Worm (Caenorhabditis elegans): ENCODE results near the gene F40G12.5.

DNA sequence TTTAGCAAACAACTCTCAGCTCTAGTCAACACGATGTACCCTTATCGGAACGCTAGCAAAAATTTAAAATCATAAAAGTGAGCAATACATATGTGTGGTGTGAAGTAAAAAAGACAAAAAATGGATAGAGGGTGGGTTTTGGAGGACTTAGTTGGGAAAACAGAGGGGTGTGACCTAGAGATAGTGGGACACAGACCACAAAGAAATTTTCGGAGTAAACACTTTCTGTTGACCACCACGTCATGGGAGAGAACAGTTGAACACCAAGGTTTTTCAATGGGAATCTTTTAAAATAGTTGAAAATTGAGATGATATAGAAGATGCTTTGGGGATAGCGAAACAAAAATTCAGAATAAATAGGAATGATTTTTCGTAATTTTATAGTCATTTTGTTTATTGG lies 46.6 kb upstream of the F40G12.5 start:
- no peak for TF ChIP-seq ama-1 (optimal IDR thresholded peaks at IDR 0.05)
- no peak for TF ChIP-seq ama-1 (GFP tag; optimal IDR thresholded peaks at IDR 0.05)
- TF ChIP-seq nhr-90 (tag; optimal IDR thresholded peaks at IDR 0.05): no peak
- TF ChIP-seq pha-4 (tag; optimal IDR thresholded peaks at IDR 0.05): no peak
- TF ChIP-seq ceh-27 (GFP tag; optimal IDR thresholded peaks at IDR 0.05): no peak
- no peak for TF ChIP-seq C17E4.6 (GFP tag; IDR thresholded peaks at IDR 0.05)
- no peak for TF ChIP-seq chd-7 (tag; optimal IDR thresholded peaks at IDR 0.05)
- no peak for TF ChIP-seq ceh-58 (GFP tag; IDR thresholded peaks at IDR 0.05)
- TF ChIP-seq efl-1 (GFP tag; optimal IDR thresholded peaks at IDR 0.05): no peak
- no peak for TF ChIP-seq hmg-20 (GFP tag; IDR thresholded peaks at IDR 0.05)
- TF ChIP-seq pbrm-1 (GFP tag; IDR thresholded peaks at IDR 0.05): no peak
- no peak for TF ChIP-seq nhr-120 (GFP tag; IDR thresholded peaks at IDR 0.05)

All from whole organism, young adult.